Worm (Caenorhabditis elegans) whole organism, L2 larva: ENCODE results near the gene W04G3.12.

Experiments
- C34F6.9 ChIP-seq: fragments of 150-350 bp; optimal IDR thresholded peaks from 2 replicates; lab custom pipeline; 2014; ENCODE audit warnings: missing biosample characterization, missing genetic modification characterization
- R02D3.7 ChIP-seq: fragments of 150-350 bp; optimal IDR thresholded peaks from 2 replicates; lab custom pipeline; 2014; ENCODE audit warnings: missing biosample characterization, missing genetic modification characterization
- egl-27 ChIP-seq: sonication (generic microtip); optimal IDR thresholded peaks from 3 replicates; lab custom pipeline; 2017; ENCODE audit warnings: missing biosample characterization, missing genetic modification reagents, missing genetic modification characterization
- mdl-1 ChIP-seq, 2 experiments: fragments of 150-350 bp in 1 of 2; sonication (generic microtip) in 1 of 2; optimal IDR thresholded peaks; 2 replicates each; lab custom pipeline; 2017; ENCODE audit warnings: missing biosample characterization in 2 of 2, missing genetic modification characterization in 2 of 2
- nhr-10 ChIP-seq: sonication (generic microtip); optimal IDR thresholded peaks from 2 replicates; lab custom pipeline; 2017; ENCODE audit warnings: missing biosample characterization, missing genetic modification characterization
- nhr-237 ChIP-seq: fragments of 150-350 bp; optimal IDR thresholded peaks from 2 replicates; lab custom pipeline; 2014; ENCODE audit warnings: missing biosample characterization, missing genetic modification characterization
- sma-9 ChIP-seq, 2 experiments: fragments of 150-350 bp in 1 of 2; sonication (generic microtip) in 1 of 2; optimal IDR thresholded peaks; 2 replicates each; lab custom pipeline; 2014 to 2016; ENCODE audit warnings: missing genetic modification characterization in 2 of 2, mild to moderate bottlenecking in 1 of 2, missing biosample characterization in 1 of 2, missing compliant biosample characterization in 1 of 2, missing genetic modification reagents in 1 of 2, moderate library complexity in 1 of 2
- zag-1 ChIP-seq: fragments of 150-350 bp; optimal IDR thresholded peaks from 2 replicates; lab custom pipeline; 2014; ENCODE audit warnings: missing biosample characterization, missing genetic modification characterization
- ztf-11 ChIP-seq: sonication (generic microtip); optimal IDR thresholded peaks from 2 replicates; lab custom pipeline; 2017; ENCODE audit warnings: missing biosample characterization, missing genetic modification characterization
- ztf-4 ChIP-seq: fragments of 150-350 bp; optimal IDR thresholded peaks from 2 replicates; lab custom pipeline; 2014; ENCODE audit warnings: missing biosample characterization, missing genetic modification characterization

- TF ChIP-seq C34F6.9 (tag; lab: Kevin White, UChicago) (no peak), zag-1 (tag; lab: Kevin White, UChicago) (no peak), ztf-11 (tag; lab: Kevin White, UChicago) (no peak), sma-9 (GFP tag; optimal IDR thresholded peaks at IDR 0.05; lab: Kevin White, UChicago) (no peak), sma-9 (tag; optimal IDR thresholded peaks at IDR 0.05; lab: Kevin White, UChicago) (no peak), mdl-1 (tag; optimal IDR thresholded peaks at IDR 0.05; lab: Kevin White, UChicago) (no peak), egl-27 (tag; lab: Kevin White, UChicago) (no peak), nhr-10 (no peak), ztf-4 (no peak), nhr-237 (tag; lab: Kevin White, UChicago) (no peak), R02D3.7 (tag; lab: Kevin White, UChicago) (no peak)
Measured at ce11 chrX:11032412-11032811, 44.2 kb downstream of the W04G3.12 start.
